Fruit fly (Drosophila melanogaster): ENCODE data around the gene CG9175.

CG9175 gene

dm6 chr2L:6081134-6081832 is 17.5 kb downstream of the CG9175 start (continued):
- TF ChIP-seq CG4707 (GFP tag; optimal IDR thresholded peaks at IDR 0.05): peak; percentile 21
- TF ChIP-seq Nf-YC (tag; optimal IDR thresholded peaks at IDR 0.05): no peak
- TF ChIP-seq CG17802 (tag; optimal IDR thresholded peaks at IDR 0.05): no peak
- peak; percentile 100 for TF ChIP-seq CG42726 (GFP tag; IDR thresholded peaks at IDR 0.05; ENCODE audit: partially characterized antibody)
- TF ChIP-seq abd-A (tag; optimal IDR thresholded peaks at IDR 0.05): peak; percentile 28

- no peak for TF ChIP-seq CG10462 (GFP tag; optimal IDR thresholded peaks at IDR 0.05)
- no peak for TF ChIP-seq CG1792 (GFP tag; optimal IDR thresholded peaks at IDR 0.05)
- no peak for TF ChIP-seq repo (GFP tag; optimal IDR thresholded peaks at IDR 0.05)
- TF ChIP-seq CG4404 (GFP tag; IDR thresholded peaks at IDR 0.05): no peak
- no peak for TF ChIP-seq bbx (GFP tag; IDR thresholded peaks at IDR 0.05; ENCODE audit: partially characterized antibody)
- no peak for TF ChIP-seq CG14441 (GFP tag; IDR thresholded peaks at IDR 0.05)
- no peak for TF ChIP-seq ind (GFP tag; optimal IDR thresholded peaks at IDR 0.05)
- no peak for TF ChIP-seq CG11504 (tag; optimal IDR thresholded peaks at IDR 0.05)
- no peak for TF ChIP-seq Scr (GFP tag; IDR thresholded peaks at IDR 0.05; ENCODE audit: partially characterized antibody)
- TF ChIP-seq lov (optimal IDR thresholded peaks at IDR 0.05): no peak
- TF ChIP-seq lov (GFP tag; IDR thresholded peaks at IDR 0.05): no peak
- peak; percentile 5 for TF ChIP-seq schlank (tag; optimal IDR thresholded peaks at IDR 0.05)
- no peak for TF ChIP-seq CG11085 (GFP tag; IDR thresholded peaks at IDR 0.05)
- TF ChIP-seq CG15696 (tag; optimal IDR thresholded peaks at IDR 0.05): no peak
- TF ChIP-seq H2.0 (GFP tag; IDR thresholded peaks at IDR 0.05): no peak
- no peak for TF ChIP-seq CG7556 (GFP tag; optimal IDR thresholded peaks at IDR 0.05)
- TF ChIP-seq scrt (GFP tag; optimal IDR thresholded peaks at IDR 0.05): no peak
- no peak for TF ChIP-seq B-H2 (GFP tag; optimal IDR thresholded peaks at IDR 0.05)
- no peak for TF ChIP-seq CG3995 (GFP tag; optimal IDR thresholded peaks at IDR 0.05)
- TF ChIP-seq Chrac-16 (GFP tag; optimal IDR thresholded peaks at IDR 0.05): no peak
- no peak for TF ChIP-seq wor (GFP tag; IDR thresholded peaks at IDR 0.05)
- no peak for TF ChIP-seq CG17359 (tag; optimal IDR thresholded peaks at IDR 0.05)
- TF ChIP-seq lbe (GFP tag; optimal IDR thresholded peaks at IDR 0.05): no peak
- peak; percentile 28; the same call in 1 of the 2 replicates for TF ChIP-seq Drgx (GFP tag; IDR thresholded peaks at IDR 0.05)
- no peak for TF ChIP-seq BEAF-32 (GFP tag; optimal IDR thresholded peaks at IDR 0.05)
- no peak for TF ChIP-seq tna (GFP tag; IDR thresholded peaks at IDR 0.05; ENCODE audit: partially characterized antibody)
- no peak for TF ChIP-seq CG10209 (GFP tag; optimal IDR thresholded peaks at IDR 0.05)
- peak; percentile 59 for TF ChIP-seq lab (GFP tag; optimal IDR thresholded peaks at IDR 0.05)
- no peak for TF ChIP-seq cg (GFP tag; optimal IDR thresholded peaks at IDR 0.05)
- TF ChIP-seq nerfin-2 (GFP tag; IDR thresholded peaks at IDR 0.05; ENCODE audit: partially characterized antibody): no peak
- no peak for TF ChIP-seq CG1647 (GFP tag; optimal IDR thresholded peaks at IDR 0.05)
- no peak for TF ChIP-seq D (optimal IDR thresholded peaks at IDR 0.05)
- TF ChIP-seq D (GFP tag; optimal IDR thresholded peaks at IDR 0.05): no peak
- TF ChIP-seq exex (tag; optimal IDR thresholded peaks at IDR 0.05): no peak
- TF ChIP-seq CG33557 (GFP tag; optimal IDR thresholded peaks at IDR 0.05): no peak
- TF ChIP-seq Pdp1 (GFP tag; optimal IDR thresholded peaks at IDR 0.05): peak in 1 of 2 experiments; percentile 31
- TF ChIP-seq Six4 (GFP tag; optimal IDR thresholded peaks at IDR 0.05): no peak
- no peak for TF ChIP-seq CG11093 (GFP tag; IDR thresholded peaks at IDR 0.05)
- no peak for TF ChIP-seq chm (GFP tag; IDR thresholded peaks at IDR 0.05)
- no peak for TF ChIP-seq Nf-YB (GFP tag; optimal IDR thresholded peaks at IDR 0.05)
- peak; percentile 18 for TF ChIP-seq Meics (GFP tag; optimal IDR thresholded peaks at IDR 0.05)
- TF ChIP-seq CG13123 (GFP tag; optimal IDR thresholded peaks at IDR 0.05): no peak
- no peak for TF ChIP-seq CG9215 (GFP tag; IDR thresholded peaks at IDR 0.05)
Observed at dm6 chr2L:6080329-6080728, 18.4 kb downstream of the CG9175 start.
